Fruit fly (Drosophila melanogaster) whole organism, prepupa: ENCODE results near the gene TMEM216.

ENCODE experiments used
- CG9139 ChIP-seq: fragments of 200-800 bp; sonication (Bioruptor generic); optimal IDR thresholded peaks from 3 replicates; lab custom pipeline; 2017; ENCODE audit warnings: missing biosample characterization, mild to moderate bottlenecking, missing genetic modification characterization
- Lpt ChIP-seq: fragments of 200-800 bp; sonication (Bioruptor generic); optimal IDR thresholded peaks from 3 replicates; lab custom pipeline; 2016; ENCODE audit warnings: missing biosample characterization, missing genetic modification characterization
- Sox15 ChIP-seq: fragments of 200-800 bp; sonication (Bioruptor generic); optimal IDR thresholded peaks from 3 replicates; lab custom pipeline; 2016; ENCODE audit warnings: missing biosample characterization, missing genetic modification characterization
- esn ChIP-seq: fragments of 200-800 bp; sonication (Bioruptor generic); optimal IDR thresholded peaks from 2 replicates; lab custom pipeline; 2016; ENCODE audit warnings: missing biosample characterization, mild to moderate bottlenecking, missing genetic modification characterization, moderate library complexity
- fd59A ChIP-seq: fragments of 200-800 bp; sonication (Bioruptor generic); optimal IDR thresholded peaks from 2 replicates; lab custom pipeline; 2017; ENCODE audit warnings: missing biosample characterization, mild to moderate bottlenecking, missing genetic modification characterization, missing genetic modification reagents
- fd85E ChIP-seq: fragments of 200-800 bp; sonication (Bioruptor generic); optimal IDR thresholded peaks from 3 replicates; lab custom pipeline; 2016; ENCODE audit warnings: missing biosample characterization, missing genetic modification characterization

dm6 chr3R:8680611-8681010 lies 35.4 kb upstream of the TMEM216 start:
- TF ChIP-seq CG9139 (no peak), fd85E (no peak), Sox15 (no peak), fd59A (GFP tag; lab: Kevin White, UChicago) (no peak), esn (GFP tag; lab: Kevin White, UChicago) (no peak), Lpt (GFP tag; lab: Kevin White, UChicago) (no peak)
